Worm (Caenorhabditis elegans) whole organism, L4/young adult: ENCODE data around the gene mec-18.

Experiments used
- W03F9.2 ChIP-seq: fragments of 150-350 bp; optimal IDR thresholded peaks from 2 replicates; lab custom pipeline; 2014; ENCODE audit warnings: missing biosample characterization, missing genetic modification characterization
- dao-5 ChIP-seq: sonication (generic microtip); optimal IDR thresholded peaks from 2 replicates; lab custom pipeline; 2016; ENCODE audit warnings: missing genotype, missing genetic modification characterization, moderate library complexity, missing compliant biosample characterization
- him-1 ChIP-seq: sonication (generic microtip); optimal IDR thresholded peaks from 2 replicates; lab custom pipeline; 2016; ENCODE audit warnings: missing genotype, missing genetic modification reagents, missing genetic modification characterization, missing compliant biosample characterization

DNA sequence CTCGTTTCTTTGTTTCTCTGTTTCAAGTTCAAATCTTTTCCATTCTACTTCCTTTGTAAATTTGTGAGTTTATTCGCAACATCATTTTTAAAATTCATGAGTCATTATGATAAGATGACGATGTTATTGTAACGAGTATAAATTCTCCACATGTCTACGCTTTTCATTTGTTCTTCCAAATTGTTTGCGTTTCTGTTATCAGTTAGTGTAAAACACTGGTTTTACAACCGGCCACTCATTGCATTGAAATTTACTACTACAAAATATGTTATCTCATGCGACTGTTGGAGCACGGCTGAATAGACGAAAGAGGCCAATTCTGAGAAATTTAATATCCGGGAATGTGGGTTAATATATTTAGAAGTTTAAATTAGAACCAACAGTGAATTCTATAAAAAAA lies 8.4 kb upstream of the mec-18 start, which contains the start of gene C52B9.19:
- TF ChIP-seq dao-5 (no peak), him-1 (tag; lab: Kevin White, UChicago) (no peak), W03F9.2 (no peak)
